Worm (Caenorhabditis elegans): ENCODE results near the gene epc-1.

epc-1 gene

ce11 chrIII:12614669-12615451, 6.5 kb upstream of the epc-1 start (continued):
- peak; percentile 8 to 56 for TF ChIP-seq mdl-1 (tag; optimal IDR thresholded peaks at IDR 0.05)
- TF ChIP-seq lin-29 (GFP tag; IDR thresholded peaks at IDR 0.05) = no peak
- TF ChIP-seq vab-7 (GFP tag; IDR thresholded peaks at IDR 0.05) = no peak
- no peak for TF ChIP-seq ceh-28 (tag; optimal IDR thresholded peaks at IDR 0.05)
- TF ChIP-seq zip-11 (GFP tag; IDR thresholded peaks at IDR 0.05) = no peak
- no peak for TF ChIP-seq zip-2 (tag; optimal IDR thresholded peaks at IDR 0.05)
- TF ChIP-seq lin-13 (GFP tag; optimal IDR thresholded peaks at IDR 0.05) = peak; percentile 52
- peak; percentile 37 for TF ChIP-seq nhr-48 (tag; optimal IDR thresholded peaks at IDR 0.05)
- TF ChIP-seq attf-4 (tag; optimal IDR thresholded peaks at IDR 0.05) = no peak
- TF ChIP-seq snpc-4 (tag; optimal IDR thresholded peaks at IDR 0.05) = no peak
- TF ChIP-seq set-16 (GFP tag; IDR thresholded peaks at IDR 0.05) = peak; percentile 38; the same call in 1 of the 2 replicates
- peak; percentile 3 for TF ChIP-seq zfp-2 (tag; optimal IDR thresholded peaks at IDR 0.05)
- no peak for TF ChIP-seq Y48G9A.11 (GFP tag; IDR thresholded peaks at IDR 0.05)
- peak; percentile 61 for TF ChIP-seq dpl-1 (GFP tag; optimal IDR thresholded peaks at IDR 0.05)
- TF ChIP-seq hmg-1.1 (GFP tag; IDR thresholded peaks at IDR 0.05) = peak; percentile 35
- TF ChIP-seq nhr-41 (GFP tag; IDR thresholded peaks at IDR 0.05) = no peak
- no peak for TF ChIP-seq madf-5 (GFP tag; IDR thresholded peaks at IDR 0.05)
- no peak for TF ChIP-seq spr-3 (GFP tag; optimal IDR thresholded peaks at IDR 0.05)
- TF ChIP-seq egl-27 (tag; optimal IDR thresholded peaks at IDR 0.05) = no peak
- TF ChIP-seq R02D3.7 (tag; optimal IDR thresholded peaks at IDR 0.05) = no peak
- no peak for TF ChIP-seq gei-8 (GFP tag; optimal IDR thresholded peaks at IDR 0.05)
- 0 out of 2 replicates have a peak, but pooled peaks have one; percentile 4 for TF ChIP-seq lim-7 (GFP tag; IDR thresholded peaks at IDR 0.05)
- TF ChIP-seq mdt-29 (GFP tag; IDR thresholded peaks at IDR 0.05) = peak; percentile 98
- TF ChIP-seq daf-19 (GFP tag; conservative IDR thresholded peaks at IDR 0.05) = no peak
- TF ChIP-seq daf-12 (tag; optimal IDR thresholded peaks at IDR 0.05) = no peak
- peak; percentile 86 for TF ChIP-seq dmd-6 (GFP tag; IDR thresholded peaks at IDR 0.05)
- TF ChIP-seq pha-4 (GFP tag; IDR thresholded peaks at IDR 0.05) = 0 out of 2 replicates have a peak, but pooled peaks have one; percentile 43
- peak; percentile 73 for TF ChIP-seq pha-4 (tag; optimal IDR thresholded peaks at IDR 0.05)
- no peak for TF ChIP-seq Y105C5A.15 (GFP tag; IDR thresholded peaks at IDR 0.05)
- no peak for TF ChIP-seq ztf-7 (tag; optimal IDR thresholded peaks at IDR 0.05)
- no peak for TF ChIP-seq ceh-44 (GFP tag; IDR thresholded peaks at IDR 0.05)
- TF ChIP-seq dmd-9 (GFP tag; IDR thresholded peaks at IDR 0.05) = no peak
- TF ChIP-seq lin-38 (GFP tag; IDR thresholded peaks at IDR 0.05) = peak; percentile 51

ce11 chrIII:12614161-12614560, 5.8 kb upstream of the epc-1 start:
- TF ChIP-seq snpc-1.2 (GFP tag; IDR thresholded peaks at IDR 0.05) (no peak), Y105C5A.15 (GFP tag; IDR thresholded peaks at IDR 0.05) (no peak), aha-1 (tag) (peak; percentile 80)

- TF ChIP-seq ztf-7 (tag; optimal IDR thresholded peaks at IDR 0.05) (no peak), mxl-2 (GFP tag; conservative IDR thresholded peaks at IDR 0.05) (no peak), snpc-1.2 (GFP tag; IDR thresholded peaks at IDR 0.05) (peak; percentile 32), aha-1 (tag) (peak; percentile 96), unc-62 (GFP tag; optimal IDR thresholded peaks at IDR 0.05 in 1 of 2) (peak in 1 of 2 experiments; percentile 6), unc-62 (tag; optimal IDR thresholded peaks at IDR 0.05) (no peak), attf-4 (tag; optimal IDR thresholded peaks at IDR 0.05) (no peak), nhr-42 (GFP tag; IDR thresholded peaks at IDR 0.05) (no peak), ama-1 (optimal IDR thresholded peaks at IDR 0.05) (peak; percentile 13), duxl-1 (tag; optimal IDR thresholded peaks at IDR 0.05; ENCODE audit: poor library complexity) (no peak), zfp-2 (tag; optimal IDR thresholded peaks at IDR 0.05) (no peak), Y105C5A.15 (GFP tag; IDR thresholded peaks at IDR 0.05) (no peak), zfp-3 (GFP tag; conservative IDR thresholded peaks at IDR 0.05) (0 out of 2 replicates have a peak, but pooled peaks have one; percentile 11), ceh-28 (tag; optimal IDR thresholded peaks at IDR 0.05) (no peak), dpl-1 (GFP tag; optimal IDR thresholded peaks at IDR 0.05) (no peak), nhr-237 (tag; optimal IDR thresholded peaks at IDR 0.05) (no peak), mep-1 (tag; optimal IDR thresholded peaks at IDR 0.05) (peak; percentile 18), zip-11 (GFP tag; IDR thresholded peaks at IDR 0.05) (no peak), pha-4 (GFP tag; IDR thresholded peaks at IDR 0.05) (peak; percentile 62), pha-4 (tag; optimal IDR thresholded peaks at IDR 0.05) (no peak), tra-1 (GFP tag; IDR thresholded peaks at IDR 0.05) (0 out of 2 replicates have a peak, but pooled peaks have one; percentile 51), pqm-1 (tag; optimal IDR thresholded peaks at IDR 0.05) (no peak), set-16 (GFP tag; IDR thresholded peaks at IDR 0.05) (peak; percentile 54; the same call in 1 of the 2 replicates)
Observed at ce11 chrIII:12613138-12613915, 4.9 kb upstream of the epc-1 start.

All from whole organism, L4 larva.